Worm (Caenorhabditis elegans) whole organism, L2 larva: ENCODE results near the gene rhy-1.

Source experiments
- R02D3.7 ChIP-seq: fragments of 150-350 bp; optimal IDR thresholded peaks from 2 replicates; lab custom pipeline; 2014; ENCODE audit warnings: missing biosample characterization, missing genetic modification characterization
- ama-1 ChIP-seq: fragments of 150-350 bp; optimal IDR thresholded peaks from 2 replicates; lab custom pipeline; 2018; ENCODE audit warnings: inconsistent platforms
- blmp-1 ChIP-seq: sonication (generic microtip); optimal IDR thresholded peaks from 2 replicates; lab custom pipeline; 2017; ENCODE audit warnings: missing genetic modification characterization, mild to moderate bottlenecking, missing compliant biosample characterization, antibody characterized with exemption, moderate library complexity; ENCODE audit not compliant: insufficient read depth
- fos-1 ChIP-seq: fragments of 150-350 bp; optimal IDR thresholded peaks from 2 replicates; lab custom pipeline; 2014; ENCODE audit warnings: missing biosample characterization, missing genetic modification characterization
- lin-39 ChIP-seq: fragments of 150-350 bp; optimal IDR thresholded peaks from 2 replicates; lab custom pipeline; 2014; ENCODE audit warnings: missing biosample characterization, missing genetic modification reagents, missing genetic modification characterization
- mdl-1 ChIP-seq, 2 experiments: fragments of 150-350 bp in 1 of 2; sonication (generic microtip) in 1 of 2; optimal IDR thresholded peaks; 2 replicates each; lab custom pipeline; 2017; ENCODE audit warnings: missing biosample characterization in 2 of 2, missing genetic modification characterization in 2 of 2
- nhr-23 ChIP-seq: fragments of 150-350 bp; optimal IDR thresholded peaks from 2 replicates; lab custom pipeline; 2014; ENCODE audit warnings: missing biosample characterization, missing genetic modification reagents, missing genetic modification characterization
- nhr-237 ChIP-seq: fragments of 150-350 bp; optimal IDR thresholded peaks from 2 replicates; lab custom pipeline; 2014; ENCODE audit warnings: missing biosample characterization, missing genetic modification characterization
- snpc-4 ChIP-seq: fragments of 150-350 bp; optimal IDR thresholded peaks from 2 replicates; lab custom pipeline; 2014; ENCODE audit warnings: missing biosample characterization, missing genetic modification characterization
- unc-62 ChIP-seq: fragments of 150-350 bp; optimal IDR thresholded peaks from 2 replicates; lab custom pipeline; 2014; ENCODE audit warnings: missing biosample characterization, missing genetic modification reagents, missing genetic modification characterization
- zag-1 ChIP-seq: fragments of 150-350 bp; optimal IDR thresholded peaks from 2 replicates; lab custom pipeline; 2014; ENCODE audit warnings: missing biosample characterization, missing genetic modification characterization
- ztf-11 ChIP-seq: sonication (generic microtip); optimal IDR thresholded peaks from 2 replicates; lab custom pipeline; 2017; ENCODE audit warnings: missing biosample characterization, missing genetic modification characterization

ce11 chrII:9126965-9127364, 34.2 kb upstream of the rhy-1 start:
- no peak for TF ChIP-seq lin-39 (tag; lab: Kevin White, UChicago)
- no peak for TF ChIP-seq zag-1 (tag; lab: Kevin White, UChicago)
- TF ChIP-seq fos-1 (tag; lab: Kevin White, UChicago), result peak; percentile 96
- no peak for TF ChIP-seq mdl-1 (tag; optimal IDR thresholded peaks at IDR 0.05; lab: Kevin White, UChicago)
- TF ChIP-seq unc-62 (GFP tag; lab: Kevin White, UChicago), result no peak
- TF ChIP-seq nhr-237, result no peak
- no peak for TF ChIP-seq snpc-4 (tag; lab: Kevin White, UChicago)
- TF ChIP-seq blmp-1 (tag; lab: Kevin White, UChicago), result peak; percentile 16
- no peak for TF ChIP-seq R02D3.7
- TF ChIP-seq ama-1 (lab: Kevin White, UChicago), result no peak
- no peak for TF ChIP-seq nhr-23 (tag; lab: Kevin White, UChicago)
- TF ChIP-seq ztf-11 (tag; lab: Kevin White, UChicago), result no peak
